Worm (Caenorhabditis elegans) whole organism, young adult: ENCODE measurements around the gene F58B4.5.

ENCODE experiments used
- B0261.1 ChIP-seq: sonication (generic microtip); optimal IDR thresholded peaks from 2 replicates; lab custom pipeline; 2016; ENCODE audit warnings: mild to moderate bottlenecking, missing genetic modification characterization, moderate library complexity, missing compliant biosample characterization
- D2030.7 ChIP-seq: fragments of 200-800 bp; sonication (Bioruptor generic); IDR thresholded peaks from 2 replicates; pipeline ENCODE4 v1.3.6; 2022; ENCODE audit warnings: missing genetic modification reagents, missing genetic modification characterization, missing compliant biosample characterization
- F39B2.1 ChIP-seq: fragments of 200-800 bp; sonication (Bioruptor generic); IDR thresholded peaks from 2 replicates; pipeline ENCODE4 v1.3.6; 2022; ENCODE audit warnings: missing genetic modification reagents, missing genetic modification characterization, missing compliant biosample characterization
- F49E8.2 ChIP-seq: sonication (generic microtip); optimal IDR thresholded peaks from 3 replicates; lab custom pipeline; 2017; ENCODE audit warnings: missing genetic modification characterization, mild to moderate bottlenecking, missing compliant biosample characterization, antibody characterized with exemption, moderate library complexity; ENCODE audit not compliant: insufficient read depth
- K12H6.12 ChIP-seq: fragments of 200-800 bp; sonication (Bioruptor generic); optimal IDR thresholded peaks from 2 replicates; lab custom pipeline; 2018; ENCODE audit warnings: mild to moderate bottlenecking, missing genetic modification characterization, missing compliant biosample characterization
- T07F8.4 ChIP-seq: sonication (generic microtip); optimal IDR thresholded peaks from 2 replicates; lab custom pipeline; 2016; ENCODE audit warnings: mild to moderate bottlenecking, missing genetic modification characterization, moderate library complexity, missing compliant biosample characterization
- Y56A3A.18 ChIP-seq: fragments of 200-800 bp; sonication (Bioruptor generic); IDR thresholded peaks from 2 replicates; pipeline ENCODE4 v1.3.6; 2022; ENCODE audit warnings: missing genetic modification reagents, missing genetic modification characterization, missing compliant biosample characterization
- ama-1 ChIP-seq, 3 experiments: fragments of 150-350 bp in 1 of 3; sonication (generic microtip) in 2 of 3; optimal IDR thresholded peaks; 2 replicates each; lab custom pipeline; 2014 to 2018; ENCODE audit warnings: missing biosample characterization in 2 of 3, missing genetic modification characterization in 2 of 3, missing genetic modification reagents in 2 of 3
- aptf-3 ChIP-seq: fragments of 200-800 bp; sonication (Bioruptor generic); IDR thresholded peaks from 2 replicates; pipeline ENCODE4 v1.3.6; 2022; ENCODE audit warnings: missing genetic modification characterization, missing compliant biosample characterization
- athp-1 ChIP-seq: sonication (generic microtip); optimal IDR thresholded peaks from 2 replicates; lab custom pipeline; 2017; ENCODE audit warnings: mild to moderate bottlenecking, missing genetic modification characterization, missing compliant biosample characterization
- attf-6 ChIP-seq: fragments of 200-800 bp; sonication (Bioruptor generic); IDR thresholded peaks from 2 replicates; pipeline ENCODE4 v1.3.6; 2022; ENCODE audit warnings: missing genetic modification reagents, missing genetic modification characterization, missing compliant biosample characterization
- ceh-100 ChIP-seq: fragments of 200-800 bp; sonication (Bioruptor generic); IDR thresholded peaks from 2 replicates; pipeline ENCODE4 v1.3.6; 2022; ENCODE audit warnings: missing genetic modification reagents, missing genetic modification characterization, missing compliant biosample characterization
- chd-7 ChIP-seq: sonication (generic microtip); optimal IDR thresholded peaks from 2 replicates; lab custom pipeline; 2016; ENCODE audit warnings: mild to moderate bottlenecking, missing genetic modification characterization, moderate library complexity, missing compliant biosample characterization
- ekl-4 ChIP-seq: fragments of 200-800 bp; sonication (Bioruptor generic); IDR thresholded peaks from 2 replicates; pipeline ENCODE4 v1.3.6; 2022; ENCODE audit warnings: missing genetic modification reagents, missing genetic modification characterization, missing compliant biosample characterization
- ets-4 ChIP-seq: fragments of 200-800 bp; sonication (Bioruptor generic); optimal IDR thresholded peaks from 2 replicates; lab custom pipeline; 2018; ENCODE audit warnings: mild to moderate bottlenecking, missing genetic modification characterization, missing compliant biosample characterization
- him-1 ChIP-seq: sonication (generic microtip); optimal IDR thresholded peaks from 2 replicates; lab custom pipeline; 2016; ENCODE audit warnings: missing genotype, missing genetic modification reagents, missing genetic modification characterization, missing compliant biosample characterization
- hmg-20 ChIP-seq: fragments of 200-800 bp; sonication (Bioruptor generic); IDR thresholded peaks from 2 replicates; pipeline ENCODE4 v1.3.6; 2022; ENCODE audit warnings: missing genetic modification reagents, missing genetic modification characterization, missing compliant biosample characterization
- hrde-1 ChIP-seq: sonication (generic microtip); optimal IDR thresholded peaks from 2 replicates; lab custom pipeline; 2016; ENCODE audit warnings: missing genetic modification characterization, mild to moderate bottlenecking, missing compliant biosample characterization, moderate library complexity, missing genotype, missing genetic modification reagents, borderline replicate concordance
- hsf-1 ChIP-seq: fragments of 200-800 bp; sonication (Bioruptor generic); IDR thresholded peaks from 2 replicates; pipeline ENCODE4 v1.3.6; 2022; ENCODE audit warnings: missing genetic modification reagents, missing genetic modification characterization, missing compliant biosample characterization
- lag-1 ChIP-seq: fragments of 200-800 bp; sonication (Bioruptor generic); IDR thresholded peaks from 2 replicates; pipeline ENCODE4 v1.3.6; 2022; ENCODE audit warnings: missing genetic modification reagents, missing genetic modification characterization, missing compliant biosample characterization
- lin-26 ChIP-seq: fragments of 200-800 bp; sonication (Bioruptor generic); IDR thresholded peaks from 2 replicates; pipeline ENCODE4 v1.3.6; 2022; ENCODE audit warnings: missing genetic modification reagents, missing genetic modification characterization, missing compliant biosample characterization
- lin-35 ChIP-seq, 3 experiments: fragments of 150-350 bp in 2 of 3; sonication (generic microtip) in 1 of 3; optimal IDR thresholded peaks; 2 replicates each; lab custom pipeline; 2014 to 2018; ENCODE audit warnings: missing biosample characterization in 3 of 3, missing genetic modification characterization in 3 of 3, missing genetic modification reagents in 3 of 3
- lin-54 ChIP-seq: fragments of 200-800 bp; sonication (Bioruptor generic); optimal IDR thresholded peaks from 2 replicates; lab custom pipeline; 2018; ENCODE audit warnings: mild to moderate bottlenecking, missing genetic modification characterization, missing compliant biosample characterization
- lsl-1 ChIP-seq: fragments of 200-800 bp; sonication (Bioruptor generic); optimal IDR thresholded peaks from 2 replicates; lab custom pipeline; 2018; ENCODE audit warnings: mild to moderate bottlenecking, missing genetic modification characterization, moderate library complexity, missing compliant biosample characterization
- lsy-27 ChIP-seq: sonication (generic microtip); optimal IDR thresholded peaks from 2 replicates; lab custom pipeline; 2017; ENCODE audit warnings: missing genetic modification characterization, mild to moderate bottlenecking, missing compliant biosample characterization, antibody characterized with exemption, missing genotype, borderline replicate concordance; ENCODE audit not compliant: insufficient read depth
- madf-3 ChIP-seq: fragments of 200-800 bp; sonication (Bioruptor generic); IDR thresholded peaks from 2 replicates; pipeline ENCODE4 v1.3.6; 2022; ENCODE audit warnings: missing genetic modification reagents, missing genetic modification characterization, missing compliant biosample characterization
- mcd-1 ChIP-seq: fragments of 200-800 bp; sonication (Bioruptor generic); IDR thresholded peaks from 2 replicates; pipeline ENCODE4 v1.3.6; 2022; ENCODE audit warnings: missing genetic modification reagents, missing genetic modification characterization, missing compliant biosample characterization
- nfyb-1 ChIP-seq: fragments of 200-800 bp; sonication (Bioruptor generic); IDR thresholded peaks from 2 replicates; pipeline ENCODE4 v1.3.6; 2022; ENCODE audit warnings: missing genetic modification reagents, missing genetic modification characterization, missing compliant biosample characterization
- nhr-120 ChIP-seq: fragments of 200-800 bp; sonication (Bioruptor generic); IDR thresholded peaks from 2 replicates; pipeline ENCODE4 v1.3.6; 2022; ENCODE audit warnings: missing genetic modification characterization, missing compliant biosample characterization
- nhr-27 ChIP-seq: fragments of 200-800 bp; sonication (Bioruptor generic); optimal IDR thresholded peaks from 2 replicates; lab custom pipeline; 2018; ENCODE audit warnings: mild to moderate bottlenecking, missing genetic modification characterization, moderate library complexity, missing compliant biosample characterization
- nhr-80 ChIP-seq: sonication (generic microtip); optimal IDR thresholded peaks from 2 replicates; lab custom pipeline; 2016; ENCODE audit warnings: missing genetic modification characterization, missing compliant biosample characterization
- nhr-90 ChIP-seq: sonication (generic microtip); optimal IDR thresholded peaks from 2 replicates; lab custom pipeline; 2016; ENCODE audit warnings: missing genotype, mild to moderate bottlenecking, missing genetic modification characterization, missing compliant biosample characterization
- pbrm-1 ChIP-seq: fragments of 200-800 bp; sonication (Bioruptor generic); IDR thresholded peaks from 2 replicates; pipeline ENCODE4 v1.3.6; 2022; ENCODE audit warnings: missing genetic modification reagents, missing genetic modification characterization, missing compliant biosample characterization
- repo-1 ChIP-seq: sonication (generic microtip); optimal IDR thresholded peaks from 2 replicates; lab custom pipeline; 2017; ENCODE audit warnings: mild to moderate bottlenecking, missing genetic modification characterization, missing compliant biosample characterization
- rpc-1 ChIP-seq, 2 experiments: fragments of 150-350 bp in 1 of 2; sonication (generic microtip) in 1 of 2; optimal IDR thresholded peaks; 2 replicates each; lab custom pipeline; 2014 to 2018; ENCODE audit warnings: missing biosample characterization in 1 of 2, missing genetic modification characterization in 1 of 2, missing genetic modification reagents in 1 of 2, missing genotype in 1 of 2
- sea-2 ChIP-seq: fragments of 200-800 bp; sonication (Bioruptor generic); IDR thresholded peaks from 2 replicates; pipeline ENCODE4 v1.3.6; 2022; ENCODE audit warnings: missing genetic modification characterization, missing compliant biosample characterization
- snpc-3.4 ChIP-seq: sonication (generic microtip); optimal IDR thresholded peaks from 2 replicates; lab custom pipeline; 2017; ENCODE audit warnings: missing genetic modification characterization, mild to moderate bottlenecking, missing compliant biosample characterization, antibody characterized with exemption, moderate library complexity, missing genotype, missing genetic modification reagents
- snpc-4 ChIP-seq, 5 experiments: fragments of 150-350 bp in 1 of 5; sonication (generic microtip) in 4 of 5; optimal IDR thresholded peaks; 2 replicates each; lab custom pipeline; 2014 to 2018; ENCODE audit warnings: missing genetic modification characterization in 5 of 5, missing biosample characterization in 3 of 5, antibody characterized with exemption in 2 of 5, mild to moderate bottlenecking in 2 of 5, missing compliant biosample characterization in 2 of 5, missing genotype in 2 of 5, moderate library complexity in 2 of 5, missing genetic modification reagents in 1 of 5
- sptf-2 ChIP-seq: fragments of 200-800 bp; sonication (Bioruptor generic); optimal IDR thresholded peaks from 2 replicates; lab custom pipeline; 2018; ENCODE audit warnings: mild to moderate bottlenecking, missing genetic modification characterization, missing compliant biosample characterization
- tlf-1 ChIP-seq: fragments of 200-800 bp; sonication (Bioruptor generic); optimal IDR thresholded peaks from 2 replicates; lab custom pipeline; 2018; ENCODE audit warnings: mild to moderate bottlenecking, missing genetic modification characterization, missing compliant biosample characterization
- unc-62 ChIP-seq: fragments of 150-350 bp; optimal IDR thresholded peaks from 2 replicates; lab custom pipeline; 2014; ENCODE audit warnings: missing biosample characterization, missing genetic modification reagents, missing genetic modification characterization

Gene F58B4.5

DNA sequence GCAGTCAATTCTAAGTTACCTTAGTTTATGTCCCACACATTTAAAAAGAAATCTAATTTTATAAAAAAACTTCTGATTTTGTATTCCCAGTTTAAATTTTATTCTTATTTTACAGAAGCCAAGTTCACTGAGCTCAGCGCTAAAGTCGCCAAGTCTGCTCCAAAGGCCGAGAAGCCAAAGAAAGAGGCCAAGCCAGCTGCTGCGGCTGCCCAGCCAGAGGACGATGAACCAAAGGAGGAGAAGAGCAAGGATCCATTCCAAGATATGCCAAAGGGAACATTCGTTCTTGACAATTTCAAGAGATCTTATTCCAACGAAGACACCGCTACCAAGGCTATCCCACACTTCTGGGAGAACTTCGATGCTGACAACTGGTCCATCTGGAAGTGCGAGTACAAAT is 34.4 kb downstream of the F58B4.5 start (continued):
- no peak for TF ChIP-seq snpc-4 (GFP tag; optimal IDR thresholded peaks at IDR 0.05; lab: Kevin White, UChicago)
- TF ChIP-seq snpc-4 (tag; optimal IDR thresholded peaks at IDR 0.05; lab: Kevin White, UChicago): peak in 1 of 4 experiments; percentile 54
- no peak for TF ChIP-seq nhr-90 (tag; lab: Kevin White, UChicago)
- TF ChIP-seq aptf-3 (GFP tag; lab: Robert Waterston, UW): no peak
- TF ChIP-seq hrde-1 (tag; lab: Kevin White, UChicago): no peak
- no peak for TF ChIP-seq unc-62 (GFP tag; lab: Kevin White, UChicago)
- TF ChIP-seq lag-1 (GFP tag; lab: Robert Waterston, UW): 0 out of 2 replicates have a peak, but pooled peaks have one; percentile 21
- TF ChIP-seq nhr-27 (tag; lab: Kevin White, UChicago): no peak
- TF ChIP-seq lsy-27 (tag; lab: Kevin White, UChicago): no peak
- TF ChIP-seq T07F8.4 (tag; lab: Kevin White, UChicago): no peak

DNA sequence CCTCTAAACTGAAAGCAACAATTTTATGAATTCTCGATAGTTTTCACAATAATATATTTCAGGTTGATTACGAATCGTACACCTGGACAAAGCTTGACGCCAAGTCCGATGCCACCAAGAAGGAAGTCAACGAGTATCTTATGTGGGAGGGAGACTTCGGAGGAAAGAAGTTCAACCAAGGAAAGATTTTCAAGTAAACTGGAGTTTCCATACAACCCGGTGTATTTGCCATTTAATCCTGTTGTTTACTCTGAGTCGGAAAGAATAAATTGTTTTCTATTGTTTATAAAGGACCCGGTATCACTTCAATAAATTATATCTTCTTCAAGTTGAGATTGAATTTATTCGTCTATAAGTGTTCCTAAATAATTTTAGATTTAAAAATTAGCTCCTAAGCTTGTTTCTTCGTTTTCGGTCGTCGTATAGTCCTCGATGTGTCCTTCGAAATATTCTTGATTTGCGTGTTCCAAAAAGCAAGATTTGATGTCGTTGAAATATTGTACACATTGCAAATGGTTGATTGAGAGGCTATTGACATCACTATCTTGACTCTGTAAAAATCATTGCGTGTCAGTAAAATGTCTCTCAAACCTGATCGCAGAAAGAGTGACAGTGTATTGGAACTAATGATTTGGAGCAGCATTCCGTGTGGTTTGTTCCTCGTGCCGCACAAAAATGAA is 35.2 kb downstream of the F58B4.5 start:
- TF ChIP-seq hrde-1 (tag; lab: Kevin White, UChicago) (peak; percentile 43), athp-1 (tag; lab: Kevin White, UChicago) (peak; percentile 24), pbrm-1 (peak; percentile 34; the same call in 1 of the 2 replicates), ekl-4 (GFP tag; lab: Robert Waterston, UW) (0 out of 2 replicates have a peak, but pooled peaks have one; percentile 26), Y56A3A.18 (GFP tag; lab: Robert Waterston, UW) (peak; percentile 39; the same call in 1 of the 2 replicates), lsy-27 (tag; lab: Kevin White, UChicago) (no peak), sea-2 (GFP tag; lab: Robert Waterston, UW) (no peak), him-1 (tag; lab: Kevin White, UChicago) (peak; percentile 76), ceh-100 (0 out of 2 replicates have a peak, but pooled peaks have one; percentile 18), chd-7 (tag; lab: Kevin White, UChicago) (peak; percentile 57), F49E8.2 (peak; percentile 83), lin-26 (GFP tag; lab: Robert Waterston, UW) (peak; percentile 17; the same call in 1 of the 2 replicates), hmg-20 (GFP tag; lab: Robert Waterston, UW) (no peak), nhr-80 (peak; percentile 99), aptf-3 (GFP tag; lab: Robert Waterston, UW) (no peak), lin-54 (peak; percentile 47), attf-6 (GFP tag; lab: Robert Waterston, UW) (0 out of 2 replicates have a peak, but pooled peaks have one; percentile 13), tlf-1 (GFP tag; lab: Kevin White, UChicago) (peak; percentile 50), repo-1 (tag; lab: Kevin White, UChicago) (peak; percentile 74), mcd-1 (GFP tag; lab: Robert Waterston, UW) (peak; percentile 22; the same call in 1 of the 2 replicates), K12H6.12 (tag; lab: Kevin White, UChicago) (no peak), rpc-1 (optimal IDR thresholded peaks at IDR 0.05; lab: Kevin White, UChicago) (no peak), rpc-1 (tag; optimal IDR thresholded peaks at IDR 0.05; lab: Kevin White, UChicago) (no peak), lin-35 (GFP tag; optimal IDR thresholded peaks at IDR 0.05; lab: Kevin White, UChicago) (peak in 1 of 3 experiments; percentile 55), sptf-2 (GFP tag; lab: Kevin White, UChicago) (no peak), hsf-1 (no peak), D2030.7 (GFP tag; lab: Robert Waterston, UW) (0 out of 2 replicates have a peak, but pooled peaks have one; percentile 11), snpc-4 (GFP tag; optimal IDR thresholded peaks at IDR 0.05; lab: Kevin White, UChicago) (no peak), snpc-4 (tag; optimal IDR thresholded peaks at IDR 0.05; lab: Kevin White, UChicago) (peak in 1 of 4 experiments; percentile 51), ets-4 (peak; percentile 72), nhr-120 (0 out of 2 replicates have a peak, but pooled peaks have one; percentile 10), snpc-3.4 (tag; lab: Kevin White, UChicago) (peak; percentile 79), nfyb-1 (peak; percentile 52; the same call in 1 of the 2 replicates), lsl-1 (GFP tag; lab: Kevin White, UChicago) (no peak), madf-3 (GFP tag; lab: Robert Waterston, UW) (0 out of 2 replicates have a peak, but pooled peaks have one; percentile 15), unc-62 (GFP tag; lab: Kevin White, UChicago) (peak; percentile 92), F39B2.1 (peak; percentile 56; the same call in 1 of the 2 replicates), ama-1 (optimal IDR thresholded peaks at IDR 0.05; lab: Kevin White, UChicago) (no peak), ama-1 (GFP tag; optimal IDR thresholded peaks at IDR 0.05; lab: Kevin White, UChicago) (peak in 1 of 2 experiments; percentile 92), B0261.1 (tag; lab: Kevin White, UChicago) (no peak)
